Fruit fly (Drosophila melanogaster): ENCODE results near the gene Mgat4a.

- TF ChIP-seq usp (GFP tag; optimal IDR thresholded peaks at IDR 0.05) (no peak), Dll (optimal IDR thresholded peaks at IDR 0.05) (no peak), pan (optimal IDR thresholded peaks at IDR 0.05) (no peak)
Observed at dm6 chr3L:14782626-14783362, 21.0 kb downstream of the Mgat4a start.

Measured in whole organism.